Fruit fly (Drosophila melanogaster) whole organism, larva: ENCODE measurements around the gene CG17221.
A peak's percentile ranks its signal among the peaks of the same experiment; 100 is the strongest.

Source experiments
- noc ChIP-seq: fragments of 200-800 bp; sonication (Bioruptor generic); optimal IDR thresholded peaks from 3 replicates; lab custom pipeline; 2019; ENCODE audit warnings: missing biosample characterization, mild to moderate bottlenecking, missing genetic modification characterization, moderate library complexity

CG17221 gene

dm6 chr2L:3039774-3040173 is at the start of gene CG17221, which contains the start of gene cnir:
TSS of gene CG17221 (plus strand) at chr2L:3039976.
TSS of gene cnir (minus strand) at chr2L:3039812.
- peak; percentile 71 for TF ChIP-seq noc (tag; lab: Kevin White, UChicago)

- TF ChIP-seq noc (tag; lab: Kevin White, UChicago), result no peak
Observed at dm6 chr2L:2992664-2993174, 47.1 kb upstream of the CG17221 start, which contains the start of the genes okr and CG3558. TSS of gene okr (minus strand) at chr2L:2992759. TSS of gene CG3558 (plus strand) at chr2L:2992870.

dm6 chr2L:2993236-2993635 is 46.5 kb upstream of the CG17221 start:
- TF ChIP-seq noc (tag; lab: Kevin White, UChicago), result no peak

dm6 chr2L:2993702-2994101 is 46.1 kb upstream of the CG17221 start:
- TF ChIP-seq noc (tag; lab: Kevin White, UChicago), result no peak

dm6 chr2L:2999113-2999512 is 40.7 kb upstream of the CG17221 start, which contains the start of gene Ccdc85:
TSS of gene Ccdc85 (plus strand) at chr2L:2999286.
- TF ChIP-seq noc (tag; lab: Kevin White, UChicago), result no peak

dm6 chr2L:2999609-3000008 is 40.2 kb upstream of the CG17221 start:
- no peak for TF ChIP-seq noc (tag; lab: Kevin White, UChicago)

dm6 chr2L:3000517-3000934 is 39.2 kb upstream of the CG17221 start:
- no peak for TF ChIP-seq noc (tag; lab: Kevin White, UChicago)

dm6 chr2L:3001953-3002352 is 37.8 kb upstream of the CG17221 start:
- no peak for TF ChIP-seq noc (tag; lab: Kevin White, UChicago)

- TF ChIP-seq noc (tag; lab: Kevin White, UChicago), result no peak
Observed at dm6 chr2L:3003399-3003798, 36.4 kb upstream of the CG17221 start.

- TF ChIP-seq noc (tag; lab: Kevin White, UChicago), result no peak
Observed at dm6 chr2L:3004601-3005000, 35.2 kb upstream of the CG17221 start.

dm6 chr2L:3005483-3005882 is 34.3 kb upstream of the CG17221 start:
- TF ChIP-seq noc (tag; lab: Kevin White, UChicago), result no peak

- TF ChIP-seq noc (tag; lab: Kevin White, UChicago), result no peak
Observed at dm6 chr2L:3006194-3006593, 33.6 kb upstream of the CG17221 start.

- TF ChIP-seq noc (tag; lab: Kevin White, UChicago), result no peak
Observed at dm6 chr2L:3006925-3007426, 32.8 kb upstream of the CG17221 start.

- no peak for TF ChIP-seq noc (tag; lab: Kevin White, UChicago)
Observed at dm6 chr2L:3009438-3009837, 30.3 kb upstream of the CG17221 start.

dm6 chr2L:3011484-3011883 is 28.3 kb upstream of the CG17221 start:
- TF ChIP-seq noc (tag; lab: Kevin White, UChicago), result no peak

dm6 chr2L:3012780-3013179 is 27.0 kb upstream of the CG17221 start:
- no peak for TF ChIP-seq noc (tag; lab: Kevin White, UChicago)

- no peak for TF ChIP-seq noc (tag; lab: Kevin White, UChicago)
Observed at dm6 chr2L:3018212-3018611, 21.6 kb upstream of the CG17221 start, which contains the start of the genes CG17224 and CG17264. TSS of gene CG17224 (minus strand) at chr2L:3018308. TSS of gene CG17264 (plus strand) at chr2L:3018508.
